Worm (Caenorhabditis elegans): Measurements from ENCODE around the gene T08B6.9.

The T08B6.9 gene

DNA sequence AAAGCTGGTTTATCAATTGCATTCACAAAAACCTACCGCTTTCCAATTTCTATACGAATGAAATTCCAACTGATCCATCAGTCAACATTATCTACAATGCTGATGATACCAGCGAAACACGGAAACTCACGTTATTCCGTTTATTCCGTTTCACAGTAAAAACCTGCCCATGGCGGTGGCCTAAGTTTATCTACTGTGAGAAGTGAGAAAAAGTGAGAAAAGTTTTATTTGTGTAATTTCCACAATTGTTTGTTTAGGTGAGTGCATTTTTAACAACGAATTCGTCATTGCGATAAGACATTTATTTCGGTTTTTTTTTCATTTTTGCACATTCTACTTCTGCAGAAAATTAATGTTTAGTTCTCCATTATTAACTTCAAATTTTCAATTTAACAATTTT, 39.4 kb downstream of the T08B6.9 start, which contains the start of gene Y9C9A.8:
Gene Y9C9A.8 (plus strand): TSS at position 301 of the 400 bp plus-strand sequence.
- no peak for TF ChIP-seq ceh-13 (GFP tag; optimal IDR thresholded peaks at IDR 0.05)
- TF ChIP-seq tbx-37 (GFP tag; conservative IDR thresholded peaks at IDR 0.05), result no peak
- TF ChIP-seq scrt-1 (GFP tag; IDR thresholded peaks at IDR 0.05), result no peak
- TF ChIP-seq flt-1 (GFP tag; IDR thresholded peaks at IDR 0.05), result no peak
- no peak for TF ChIP-seq hmbx-1 (tag; optimal IDR thresholded peaks at IDR 0.05)
- TF ChIP-seq B0310.2 (tag; optimal IDR thresholded peaks at IDR 0.05), result no peak
- TF ChIP-seq ama-1 (optimal IDR thresholded peaks at IDR 0.05), result no peak
- no peak for TF ChIP-seq ets-7 (tag; optimal IDR thresholded peaks at IDR 0.05)
- TF ChIP-seq sea-1 (GFP tag; conservative IDR thresholded peaks at IDR 0.05), result no peak
- no peak for TF ChIP-seq ceh-36 (tag; optimal IDR thresholded peaks at IDR 0.05)
- no peak for TF ChIP-seq pes-1 (GFP tag; IDR thresholded peaks at IDR 0.05)
- no peak for TF ChIP-seq aly-1 (tag; optimal IDR thresholded peaks at IDR 0.05)
- TF ChIP-seq hmg-4 (GFP tag; optimal IDR thresholded peaks at IDR 0.05), result no peak

DNA sequence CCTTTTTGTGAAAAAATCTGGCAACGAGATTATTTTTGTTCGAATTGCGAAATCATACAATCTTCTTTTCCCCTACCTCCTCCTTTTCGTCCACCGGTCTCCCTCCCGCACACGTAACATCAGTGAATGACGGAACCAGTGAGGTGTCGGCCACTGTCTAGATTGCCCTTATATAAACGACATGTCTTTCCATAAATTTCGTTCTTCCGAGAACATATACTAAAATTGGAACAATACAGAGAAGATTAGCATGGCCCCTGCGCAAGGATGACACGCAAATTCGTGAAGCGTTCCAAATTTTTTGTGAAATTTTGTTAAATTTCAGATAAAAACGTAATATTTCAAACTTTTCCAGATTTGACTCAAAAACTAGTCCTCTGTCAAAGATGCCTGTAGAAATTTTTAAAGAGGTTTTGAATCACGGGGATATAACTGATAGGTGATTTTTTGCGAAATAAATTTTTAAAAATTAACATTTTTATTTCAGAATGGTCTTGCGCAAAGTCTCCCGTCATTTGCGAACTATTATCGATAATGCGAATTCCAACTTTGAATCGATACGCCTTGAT, 40.2 kb downstream of the T08B6.9 start:
- TF ChIP-seq sea-1 (GFP tag; conservative IDR thresholded peaks at IDR 0.05) (no peak), scrt-1 (GFP tag; IDR thresholded peaks at IDR 0.05) (no peak), tbx-37 (GFP tag; conservative IDR thresholded peaks at IDR 0.05) (no peak), hnd-1 (tag; optimal IDR thresholded peaks at IDR 0.05) (no peak), F13C5.2 (tag; optimal IDR thresholded peaks at IDR 0.05) (no peak), tbx-11 (GFP tag; IDR thresholded peaks at IDR 0.05) (0 out of 2 replicates have a peak, but pooled peaks have one; percentile 16), tra-4 (tag; optimal IDR thresholded peaks at IDR 0.05) (no peak), B0310.2 (tag; optimal IDR thresholded peaks at IDR 0.05) (no peak), ets-7 (tag; optimal IDR thresholded peaks at IDR 0.05) (no peak), ceh-13 (GFP tag; optimal IDR thresholded peaks at IDR 0.05) (peak; percentile 6), flt-1 (GFP tag; IDR thresholded peaks at IDR 0.05) (peak; percentile 39; the same call in 1 of the 2 replicates), hmg-4 (GFP tag; optimal IDR thresholded peaks at IDR 0.05) (no peak), ceh-36 (tag; optimal IDR thresholded peaks at IDR 0.05) (no peak), hmbx-1 (tag; optimal IDR thresholded peaks at IDR 0.05) (no peak), pes-1 (GFP tag; IDR thresholded peaks at IDR 0.05) (peak; percentile 63; the same call in 1 of the 2 replicates), aly-1 (tag; optimal IDR thresholded peaks at IDR 0.05) (no peak), ama-1 (optimal IDR thresholded peaks at IDR 0.05) (no peak)

DNA sequence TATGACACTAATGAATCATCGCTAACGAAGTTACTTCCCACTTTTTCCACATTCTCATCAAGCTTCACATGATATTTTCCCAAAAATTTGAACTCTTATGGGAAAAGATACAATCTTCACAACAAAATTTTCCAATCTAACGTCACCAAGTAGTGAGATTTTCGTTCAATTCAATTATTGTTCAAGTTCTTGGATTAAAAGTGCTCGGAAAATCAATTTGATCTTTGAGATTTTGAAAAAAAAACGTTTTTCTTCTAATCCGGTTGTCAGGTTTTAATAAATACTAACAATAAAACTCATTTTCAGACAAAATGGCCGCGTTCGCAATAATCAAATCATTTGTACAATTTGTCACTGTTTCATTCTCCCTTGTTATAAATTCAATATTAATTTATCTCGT, 43.5 kb downstream of the T08B6.9 start, which contains the start of gene str-153:
Gene str-153 (plus strand): TSS at position 301 of the 400 bp plus-strand sequence.
- no peak for TF ChIP-seq flt-1 (GFP tag; IDR thresholded peaks at IDR 0.05)
- TF ChIP-seq tbx-11 (GFP tag; IDR thresholded peaks at IDR 0.05), result no peak
- no peak for TF ChIP-seq B0310.2 (tag; optimal IDR thresholded peaks at IDR 0.05)
- TF ChIP-seq sea-1 (GFP tag; conservative IDR thresholded peaks at IDR 0.05), result no peak
- no peak for TF ChIP-seq hnd-1 (tag; optimal IDR thresholded peaks at IDR 0.05)
- no peak for TF ChIP-seq tbx-37 (GFP tag; conservative IDR thresholded peaks at IDR 0.05)
- no peak for TF ChIP-seq F13C5.2 (tag; optimal IDR thresholded peaks at IDR 0.05)
- no peak for TF ChIP-seq hmbx-1 (tag; optimal IDR thresholded peaks at IDR 0.05)
- no peak for TF ChIP-seq ceh-36 (tag; optimal IDR thresholded peaks at IDR 0.05)
- no peak for TF ChIP-seq scrt-1 (GFP tag; IDR thresholded peaks at IDR 0.05)
- no peak for TF ChIP-seq ets-7 (tag; optimal IDR thresholded peaks at IDR 0.05)
- TF ChIP-seq aly-1 (tag; optimal IDR thresholded peaks at IDR 0.05), result no peak

DNA sequence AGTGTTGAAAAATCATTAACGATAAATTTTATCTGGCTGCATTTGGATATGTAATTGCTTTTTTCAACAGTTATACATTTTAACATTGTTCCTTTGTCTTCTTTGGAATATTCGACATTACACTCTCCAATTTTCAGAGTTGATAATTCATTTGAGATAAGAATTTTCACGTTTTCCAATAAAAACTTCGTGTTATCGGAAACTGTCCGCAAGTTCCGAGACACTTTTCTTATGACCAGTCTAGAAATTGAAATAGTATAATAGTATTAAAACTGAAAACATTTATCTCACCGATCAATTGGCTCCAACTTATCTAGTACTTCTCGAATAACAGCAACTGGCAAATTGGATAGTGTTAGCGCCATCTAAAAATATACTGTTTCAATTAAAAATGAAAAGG, 47.0 kb downstream of the T08B6.9 start, which contains the start of gene fbxa-86:
Gene fbxa-86 (minus strand): TSS at position 367 of the 400 bp plus-strand sequence.
- TF ChIP-seq pes-1 (GFP tag; IDR thresholded peaks at IDR 0.05), result no peak
- no peak for TF ChIP-seq ets-7 (tag; optimal IDR thresholded peaks at IDR 0.05)
- TF ChIP-seq hmbx-1 (tag; optimal IDR thresholded peaks at IDR 0.05), result no peak
- TF ChIP-seq tbx-37 (GFP tag; conservative IDR thresholded peaks at IDR 0.05), result no peak
- no peak for TF ChIP-seq B0310.2 (tag; optimal IDR thresholded peaks at IDR 0.05)
- no peak for TF ChIP-seq scrt-1 (GFP tag; IDR thresholded peaks at IDR 0.05)

DNA sequence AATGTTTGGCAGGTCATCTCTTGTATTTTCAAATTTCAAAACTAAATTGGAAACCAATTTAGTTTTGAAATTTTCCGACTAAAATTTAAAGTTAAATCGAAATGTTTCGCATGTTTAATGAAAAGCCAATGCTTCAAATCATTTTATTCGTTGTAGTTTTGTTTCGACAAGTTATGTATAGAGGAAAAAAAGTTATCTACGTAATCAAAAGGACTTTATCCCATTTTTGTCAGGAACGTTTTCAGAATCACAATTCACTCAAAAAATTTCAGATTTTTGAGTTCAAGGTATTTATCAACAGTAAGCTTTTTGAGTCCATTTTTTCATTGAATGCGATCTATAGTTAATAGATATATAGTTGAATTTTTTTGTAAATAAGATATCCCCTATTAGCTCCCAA, 48.0 kb downstream of the T08B6.9 start, which contains the start of gene str-168:
Gene str-168 (plus strand): TSS at position 301 of the 400 bp plus-strand sequence.
- TF ChIP-seq tbx-11 (GFP tag; IDR thresholded peaks at IDR 0.05), result no peak

DNA sequence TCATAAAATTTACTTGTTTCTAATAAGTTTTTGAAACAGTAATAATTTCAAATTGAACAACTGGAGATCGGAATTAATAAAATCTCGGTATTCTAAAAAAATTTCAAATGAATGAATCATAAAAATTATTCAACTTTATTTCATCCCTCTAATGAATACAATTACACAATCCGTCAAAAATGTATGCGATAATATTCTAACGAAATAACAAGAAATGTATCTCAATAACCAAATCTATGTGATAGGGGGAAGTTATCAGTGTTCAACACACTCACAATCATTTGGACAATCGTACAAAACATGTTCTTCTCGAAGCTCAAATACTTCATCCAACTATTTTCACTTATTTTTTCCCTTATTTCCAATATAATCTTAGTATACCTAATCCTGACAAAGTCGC, 51.0 kb downstream of the T08B6.9 start, which contains the start of gene Y9C9A.5:
Gene Y9C9A.5 (plus strand): TSS at position 301 of the 400 bp plus-strand sequence.
- TF ChIP-seq sea-1 (GFP tag; conservative IDR thresholded peaks at IDR 0.05) (no peak), ets-7 (tag; optimal IDR thresholded peaks at IDR 0.05) (no peak), ceh-13 (GFP tag; optimal IDR thresholded peaks at IDR 0.05) (no peak), ama-1 (optimal IDR thresholded peaks at IDR 0.05) (no peak), scrt-1 (GFP tag; IDR thresholded peaks at IDR 0.05) (no peak), B0310.2 (tag; optimal IDR thresholded peaks at IDR 0.05) (no peak), F13C5.2 (tag; optimal IDR thresholded peaks at IDR 0.05) (no peak), tbx-11 (GFP tag; IDR thresholded peaks at IDR 0.05) (no peak), tra-4 (tag; optimal IDR thresholded peaks at IDR 0.05) (no peak)
